Worm (Caenorhabditis elegans) whole organism, midembryonic: Measurements from ENCODE around the gene T23B12.6.

Experiments
- cog-1 ChIP-seq: sonication (generic microtip); optimal IDR thresholded peaks from 2 replicates; lab custom pipeline; 2016; ENCODE audit warnings: missing genetic modification characterization, missing compliant biosample characterization
- med-1 ChIP-seq: sonication (generic microtip); optimal IDR thresholded peaks from 2 replicates; lab custom pipeline; 2017; ENCODE audit warnings: missing genetic modification characterization, mild to moderate bottlenecking, missing compliant biosample characterization, antibody characterized with exemption, missing genetic modification reagents; ENCODE audit not compliant: insufficient read depth
- ref-1 ChIP-seq: fragments of 200-800 bp; sonication (Bioruptor generic); conservative IDR thresholded peaks from 2 replicates; pipeline ENCODE4 v1.3.6; 2022; ENCODE audit warnings: missing genetic modification reagents, missing genetic modification characterization, missing compliant biosample characterization

ce11 chrV:8444357-8444856, 15.8 kb downstream of the T23B12.6 start, which contains the start of gene lmd-3:
- TF ChIP-seq ref-1 (GFP tag; lab: Robert Waterston, UW) (no peak), med-1 (no peak), cog-1 (tag; lab: Kevin White, UChicago) (no peak)
